Worm (Caenorhabditis elegans): ENCODE data around the gene F41G3.20.

ce11 chrII:6781983-6782382 is 31.2 kb upstream of the F41G3.20 start:
- TF ChIP-seq efl-1 (optimal IDR thresholded peaks at IDR 0.05) (no peak), efl-1 (GFP tag; optimal IDR thresholded peaks at IDR 0.05 in 1 of 2) (no peak), fkh-10 (GFP tag; optimal IDR thresholded peaks at IDR 0.05) (no peak), irx-1 (tag; optimal IDR thresholded peaks at IDR 0.05) (no peak), lin-39 (tag; optimal IDR thresholded peaks at IDR 0.05) (no peak), zag-1 (tag; optimal IDR thresholded peaks at IDR 0.05) (no peak), tbx-2 (tag; optimal IDR thresholded peaks at IDR 0.05) (no peak)

Data from whole organism, L1 larva.